Fruit fly (Drosophila melanogaster) whole organism, pupa: ENCODE data around the gene CG4615.
A peak's percentile ranks its signal among the peaks of the same experiment; 100 is the strongest.

Experiments
- CG10348 ChIP-seq: fragments of 200-800 bp; sonication (Bioruptor generic); IDR thresholded peaks from 2 replicates; pipeline ENCODE4 v1.3.6; 2022; ENCODE audit warnings: missing biosample characterization, missing genetic modification characterization
- CG14655 ChIP-seq: fragments of 200-800 bp; sonication (Bioruptor generic); optimal IDR thresholded peaks from 3 replicates; lab custom pipeline; 2017; ENCODE audit warnings: mild to moderate bottlenecking, missing biosample characterization, missing genetic modification reagents, missing genetic modification characterization
- CG15710 ChIP-seq: fragments of 200-800 bp; sonication (Bioruptor generic); optimal IDR thresholded peaks from 2 replicates; lab custom pipeline; 2018; ENCODE audit warnings: missing biosample characterization, mild to moderate bottlenecking, missing genetic modification characterization, moderate library complexity
- CG17806 ChIP-seq: fragments of 200-800 bp; sonication (Bioruptor generic); optimal IDR thresholded peaks from 2 replicates; lab custom pipeline; 2018; ENCODE audit warnings: missing biosample characterization, mild to moderate bottlenecking, missing genetic modification characterization, moderate library complexity
- CG4496 ChIP-seq: fragments of 200-800 bp; sonication (Bioruptor generic); IDR thresholded peaks from 3 replicates; pipeline ENCODE4 v1.3.6; 2022; ENCODE audit warnings: missing biosample characterization, missing genetic modification characterization
- CG8159 ChIP-seq: fragments of 200-800 bp; sonication (Bioruptor generic); optimal IDR thresholded peaks from 3 replicates; lab custom pipeline; 2018; ENCODE audit warnings: missing biosample characterization, mild to moderate bottlenecking, missing genetic modification characterization, moderate library complexity
- CG8301 ChIP-seq: fragments of 200-800 bp; sonication (Bioruptor generic); optimal IDR thresholded peaks from 2 replicates; lab custom pipeline; 2018; ENCODE audit warnings: missing biosample characterization, mild to moderate bottlenecking, missing genetic modification characterization
- EcR ChIP-seq: fragments of 200-800 bp; sonication (Bioruptor generic); optimal IDR thresholded peaks from 3 replicates; lab custom pipeline; 2019; ENCODE audit warnings: missing biosample characterization, missing genetic modification characterization, mild to moderate bottlenecking, moderate library complexity, missing genetic modification reagents
- Ets98B ChIP-seq: fragments of 200-800 bp; sonication (Bioruptor generic); IDR thresholded peaks from 2 replicates; pipeline ENCODE4 v1.3.6; 2022; ENCODE audit warnings: missing biosample characterization, missing genetic modification characterization
- Pif1B ChIP-seq: fragments of 200-800 bp; sonication (Bioruptor generic); optimal IDR thresholded peaks from 3 replicates; lab custom pipeline; 2016; ENCODE audit warnings: missing biosample characterization, missing genetic modification characterization
- fd96Ca ChIP-seq: fragments of 200-800 bp; sonication (Bioruptor generic); IDR thresholded peaks from 3 replicates; pipeline ENCODE4 v1.3.6; 2022; ENCODE audit warnings: missing biosample characterization, missing genetic modification characterization

- no peak for TF ChIP-seq CG8301 (tag; lab: Kevin White, UChicago)
- TF ChIP-seq EcR (GFP tag; lab: Kevin White, UChicago) = no peak
- TF ChIP-seq CG15710 (tag; lab: Kevin White, UChicago) = peak; percentile 27
- no peak for TF ChIP-seq CG4496 (GFP tag; lab: Robert Waterston, UW)
- TF ChIP-seq CG14655 (GFP tag; lab: Kevin White, UChicago) = no peak
- TF ChIP-seq CG8159 = peak; percentile 30
- TF ChIP-seq Ets98B = no peak
- TF ChIP-seq fd96Ca = no peak
- TF ChIP-seq Pif1B (GFP tag; lab: Kevin White, UChicago) = no peak
- TF ChIP-seq CG17806 = no peak
- no peak for TF ChIP-seq CG10348
These were observed 2.4 kb upstream of the CG4615 start, which contains the start of the genes CG4617 and CG8300 for dm6 chrX:7104400-7105068.
